Worm (Caenorhabditis elegans) whole organism, L1 larva: ENCODE results near the gene chmp-7.

Source experiments
- C16A3.4 ChIP-seq: fragments of 150-350 bp; optimal IDR thresholded peaks from 2 replicates; lab custom pipeline; 2014; ENCODE audit warnings: missing biosample characterization, missing genetic modification characterization
- C34B4.2 ChIP-seq: sonication (generic microtip); optimal IDR thresholded peaks from 2 replicates; lab custom pipeline; 2017; ENCODE audit warnings: mild to moderate bottlenecking, missing genetic modification characterization, missing compliant biosample characterization
- alr-1 ChIP-seq: fragments of 200-800 bp; sonication (Bioruptor generic); optimal IDR thresholded peaks from 2 replicates; lab custom pipeline; 2018; ENCODE audit warnings: borderline replicate concordance, mild to moderate bottlenecking, missing genetic modification characterization, missing compliant biosample characterization
- aly-2 ChIP-seq: fragments of 150-350 bp; optimal IDR thresholded peaks from 2 replicates; lab custom pipeline; 2014; ENCODE audit warnings: missing biosample characterization, missing genetic modification characterization
- ceh-8 ChIP-seq: fragments of 200-800 bp; sonication (Bioruptor generic); optimal IDR thresholded peaks from 2 replicates; lab custom pipeline; 2018; ENCODE audit warnings: mild to moderate bottlenecking, missing genetic modification characterization, moderate library complexity, missing compliant biosample characterization
- dsc-1 ChIP-seq: sonication (generic microtip); optimal IDR thresholded peaks from 2 replicates; lab custom pipeline; 2016; ENCODE audit warnings: mild to moderate bottlenecking, missing genetic modification characterization, missing compliant biosample characterization
- efl-1 ChIP-seq, 4 experiments: fragments of 150-350 bp; optimal IDR thresholded peaks in 3 of 4; peaks in 1 of 4; 1 replicate in 1 of 4; 2 replicates in 3 of 4; lab custom pipeline; 2014; ENCODE audit warnings: missing biosample characterization in 2 of 4, missing genetic modification characterization in 2 of 4, missing genetic modification reagents in 2 of 4
- elt-3 ChIP-seq, 6 experiments: fragments of 150-350 bp in 1 of 6; sonication (generic microtip); optimal IDR thresholded peaks; 2 replicates each; lab custom pipeline; 2017 to 2018; ENCODE audit warnings: missing biosample characterization in 6 of 6, missing genetic modification characterization in 6 of 6, inconsistent platforms in 1 of 6
- fkh-8 ChIP-seq: sonication (generic microtip); optimal IDR thresholded peaks from 2 replicates; lab custom pipeline; 2016; ENCODE audit warnings: mild to moderate bottlenecking, missing genetic modification characterization, missing compliant biosample characterization
- fos-1 ChIP-seq: fragments of 150-350 bp; optimal IDR thresholded peaks from 2 replicates; lab custom pipeline; 2014; ENCODE audit warnings: missing biosample characterization, missing genetic modification characterization
- grh-1 ChIP-seq: fragments of 200-800 bp; sonication (Bioruptor generic); IDR thresholded peaks from 2 replicates; pipeline ENCODE4 v1.3.6; 2022; ENCODE audit warnings: missing genetic modification reagents, missing genetic modification characterization, missing compliant biosample characterization
- hlh-4 ChIP-seq: sonication (generic microtip); optimal IDR thresholded peaks from 2 replicates; lab custom pipeline; 2016; ENCODE audit warnings: mild to moderate bottlenecking, missing genetic modification characterization, missing compliant biosample characterization
- irx-1 ChIP-seq: sonication (generic microtip); optimal IDR thresholded peaks from 2 replicates; lab custom pipeline; 2016; ENCODE audit warnings: missing genetic modification characterization, missing compliant biosample characterization
- isw-1 ChIP-seq: fragments of 200-800 bp; sonication (Bioruptor generic); IDR thresholded peaks from 2 replicates; pipeline ENCODE4 v1.3.6; 2022; ENCODE audit warnings: missing genetic modification characterization, missing compliant biosample characterization
- lin-15B ChIP-seq: fragments of 150-350 bp; sonication (generic microtip); optimal IDR thresholded peaks from 3 replicates; lab custom pipeline; 2014; ENCODE audit warnings: missing biosample characterization, missing genetic modification characterization
- lin-35 ChIP-seq, 2 experiments: fragments of 150-350 bp; optimal IDR thresholded peaks; 2 replicates each; lab custom pipeline; 2014; ENCODE audit warnings: missing biosample characterization in 2 of 2, missing genetic modification characterization in 2 of 2, missing genetic modification reagents in 2 of 2
- lin-39 ChIP-seq: fragments of 150-350 bp; optimal IDR thresholded peaks from 2 replicates; lab custom pipeline; 2014; ENCODE audit warnings: missing biosample characterization, missing genetic modification reagents, missing genetic modification characterization
- lir-3 ChIP-seq: sonication (generic microtip); optimal IDR thresholded peaks from 2 replicates; lab custom pipeline; 2016; ENCODE audit warnings: mild to moderate bottlenecking, missing genetic modification characterization, moderate library complexity, missing compliant biosample characterization; ENCODE audit not compliant: poor library complexity
- nhr-11 ChIP-seq: fragments of 150-350 bp; optimal IDR thresholded peaks from 2 replicates; lab custom pipeline; 2014; ENCODE audit warnings: missing biosample characterization, missing genetic modification characterization
- nhr-19 ChIP-seq: fragments of 200-800 bp; sonication (Bioruptor generic); conservative IDR thresholded peaks from 2 replicates; pipeline ENCODE4 v1.3.6; 2022; ENCODE audit warnings: missing genetic modification characterization, missing compliant biosample characterization
- nhr-20 ChIP-seq: sonication (generic microtip); optimal IDR thresholded peaks from 2 replicates; lab custom pipeline; 2016; ENCODE audit warnings: mild to moderate bottlenecking, missing genetic modification characterization, missing compliant biosample characterization
- nhr-237 ChIP-seq: fragments of 150-350 bp; optimal IDR thresholded peaks from 2 replicates; lab custom pipeline; 2014; ENCODE audit warnings: missing biosample characterization, missing genetic modification characterization
- nhr-28 ChIP-seq: fragments of 150-350 bp; optimal IDR thresholded peaks from 2 replicates; lab custom pipeline; 2014; ENCODE audit warnings: missing biosample characterization, missing genetic modification characterization
- nhr-47 ChIP-seq: sonication (generic microtip); optimal IDR thresholded peaks from 2 replicates; lab custom pipeline; 2016; ENCODE audit warnings: mild to moderate bottlenecking, missing genetic modification characterization, moderate library complexity, missing compliant biosample characterization
- nhr-76 ChIP-seq: sonication (generic microtip); optimal IDR thresholded peaks from 2 replicates; lab custom pipeline; 2017; ENCODE audit warnings: missing biosample characterization, missing genetic modification characterization
- nhr-84 ChIP-seq: sonication (generic microtip); optimal IDR thresholded peaks from 2 replicates; lab custom pipeline; 2017; ENCODE audit warnings: missing biosample characterization, missing genetic modification characterization
- nhr-90 ChIP-seq: sonication (generic microtip); optimal IDR thresholded peaks from 2 replicates; lab custom pipeline; 2016; ENCODE audit warnings: mild to moderate bottlenecking, missing genetic modification characterization, missing compliant biosample characterization; ENCODE audit not compliant: poor library complexity
- skn-1 ChIP-seq: fragments of 150-350 bp; optimal IDR thresholded peaks from 2 replicates; lab custom pipeline; 2014; ENCODE audit warnings: missing biosample characterization, missing genetic modification characterization
- sptf-1 ChIP-seq: fragments of 150-350 bp; optimal IDR thresholded peaks from 2 replicates; lab custom pipeline; 2014; ENCODE audit warnings: missing biosample characterization, missing genetic modification characterization
- swsn-7 ChIP-seq: sonication (generic microtip); optimal IDR thresholded peaks from 2 replicates; lab custom pipeline; 2016; ENCODE audit warnings: missing genetic modification characterization, missing compliant biosample characterization
- tlp-1 ChIP-seq: fragments of 150-350 bp; optimal IDR thresholded peaks from 2 replicates; lab custom pipeline; 2014; ENCODE audit warnings: missing biosample characterization, missing genetic modification characterization
- unc-130 ChIP-seq: fragments of 150-350 bp; optimal IDR thresholded peaks from 2 replicates; lab custom pipeline; 2017; ENCODE audit warnings: missing biosample characterization, missing genetic modification characterization, inconsistent platforms
- unc-30 ChIP-seq: sonication (generic microtip); optimal IDR thresholded peaks from 2 replicates; lab custom pipeline; 2017; ENCODE audit warnings: missing biosample characterization, missing genetic modification characterization
- unc-62 ChIP-seq: fragments of 150-350 bp; optimal IDR thresholded peaks from 2 replicates; lab custom pipeline; 2014; ENCODE audit warnings: missing biosample characterization, missing genetic modification reagents, missing genetic modification characterization
- unc-98 ChIP-seq: fragments of 200-800 bp; sonication (Bioruptor generic); IDR thresholded peaks from 2 replicates; pipeline ENCODE4 v1.3.6; 2022; ENCODE audit warnings: missing genetic modification characterization, missing compliant biosample characterization
- zag-1 ChIP-seq: fragments of 150-350 bp; optimal IDR thresholded peaks from 2 replicates; lab custom pipeline; 2014; ENCODE audit warnings: missing biosample characterization, missing genetic modification characterization
- zip-4 ChIP-seq: fragments of 200-800 bp; sonication (Bioruptor generic); optimal IDR thresholded peaks from 2 replicates; lab custom pipeline; 2018; ENCODE audit warnings: mild to moderate bottlenecking, missing genetic modification characterization, moderate library complexity, missing compliant biosample characterization
- ztf-11 ChIP-seq, 2 experiments: sonication (generic microtip); optimal IDR thresholded peaks; 2 replicates each; lab custom pipeline; 2016 to 2017; ENCODE audit warnings: missing genetic modification characterization in 2 of 2, missing biosample characterization in 1 of 2, missing compliant biosample characterization in 1 of 2

Gene chmp-7

ce11 chrII:9099017-9099416, 44.2 kb downstream of the chmp-7 start, which contains the start of gene T24H10.1 (continued):
- TF ChIP-seq nhr-19 (GFP tag; lab: Robert Waterston, UW) = peak; percentile 80
- peak; percentile 80 for TF ChIP-seq nhr-20 (tag; lab: Kevin White, UChicago)
- peak in 1 of 2 experiments; percentile 47 for TF ChIP-seq ztf-11 (tag; optimal IDR thresholded peaks at IDR 0.05; lab: Kevin White, UChicago)
- TF ChIP-seq irx-1 (tag; lab: Kevin White, UChicago) = peak; percentile 75
- TF ChIP-seq sptf-1 (tag; lab: Kevin White, UChicago) = no peak
- no peak for TF ChIP-seq unc-30 (tag; lab: Kevin White, UChicago)
- peak; percentile 80 for TF ChIP-seq dsc-1
- TF ChIP-seq nhr-237 = no peak
- TF ChIP-seq fos-1 = no peak
- TF ChIP-seq lin-35 (GFP tag; optimal IDR thresholded peaks at IDR 0.05; lab: Kevin White, UChicago) = peak; percentile 82 to 87
- peak; percentile 54 for TF ChIP-seq grh-1 (GFP tag; lab: Robert Waterston, UW)
- TF ChIP-seq alr-1 (tag; lab: Kevin White, UChicago) = no peak
- peak; percentile 38 for TF ChIP-seq ceh-8 (GFP tag; lab: Kevin White, UChicago)
- TF ChIP-seq zip-4 (GFP tag; lab: Kevin White, UChicago) = peak; percentile 8
- peak; percentile 68 for TF ChIP-seq C16A3.4 (tag; lab: Kevin White, UChicago)
- peak; percentile 64 for TF ChIP-seq skn-1 (tag; lab: Kevin White, UChicago)
- TF ChIP-seq lin-39 (tag; lab: Kevin White, UChicago) = peak; percentile 45
- TF ChIP-seq swsn-7 = peak; percentile 81
- peak; percentile 61 for TF ChIP-seq isw-1 (GFP tag; lab: Robert Waterston, UW)
- no peak for TF ChIP-seq C34B4.2
- TF ChIP-seq elt-3 (tag; optimal IDR thresholded peaks at IDR 0.05; lab: Kevin White, UChicago) = peak in 1 of 6 experiments; percentile 51
- peak; percentile 36 for TF ChIP-seq aly-2 (tag; lab: Kevin White, UChicago)
- TF ChIP-seq nhr-84 (tag; lab: Kevin White, UChicago) = no peak
- peak; percentile 10 for TF ChIP-seq lin-15B (tag; lab: Kevin White, UChicago)
- no peak for TF ChIP-seq unc-98 (GFP tag; lab: Robert Waterston, UW)
- TF ChIP-seq nhr-76 = no peak
- TF ChIP-seq hlh-4 (tag; lab: Kevin White, UChicago) = no peak
- peak; percentile 23 for TF ChIP-seq fkh-8
- TF ChIP-seq nhr-90 = peak; percentile 81
- peak; percentile 85 for TF ChIP-seq nhr-47 (tag; lab: Kevin White, UChicago)
- TF ChIP-seq nhr-11 = no peak
- no peak for TF ChIP-seq tlp-1 (tag; lab: Kevin White, UChicago)
- no peak for TF ChIP-seq zag-1 (tag; lab: Kevin White, UChicago)
- TF ChIP-seq unc-130 (tag; lab: Kevin White, UChicago) = peak; percentile 12
- TF ChIP-seq nhr-28 (tag; lab: Kevin White, UChicago) = no peak
- no peak for TF ChIP-seq unc-62 (GFP tag; lab: Kevin White, UChicago)
- TF ChIP-seq lir-3 (tag; lab: Kevin White, UChicago) = peak; percentile 9

ce11 chrII:9100798-9101197, 46.0 kb downstream of the chmp-7 start, which contains the start of gene T24H10.5:
Gene T24H10.5 (plus strand): TSS chrII:9101098.
- TF ChIP-seq efl-1 (optimal IDR thresholded peaks at IDR 0.05; lab: Kevin White, UChicago) (no peak), efl-1 (GFP tag; optimal IDR thresholded peaks at IDR 0.05 in 1 of 2; lab: Kevin White, UChicago) (peak in 1 of 2 experiments; percentile 48), zip-4 (GFP tag; lab: Kevin White, UChicago) (no peak)
- TF ChIP-seq, all 84 proteins: peak for 1
